Fruit fly (Drosophila melanogaster) whole organism, prepupa: Measurements from ENCODE around the gene CG9775.

Experiments
- CG10631 ChIP-seq: fragments of 200-800 bp; sonication (Bioruptor generic); optimal IDR thresholded peaks from 2 replicates; lab custom pipeline; 2016; ENCODE audit warnings: missing biosample characterization, missing genetic modification characterization
- CG10669 ChIP-seq: fragments of 200-800 bp; sonication (Bioruptor generic); optimal IDR thresholded peaks from 3 replicates; lab custom pipeline; 2018; ENCODE audit warnings: missing biosample characterization, mild to moderate bottlenecking, missing genetic modification characterization, moderate library complexity
- CG11294 ChIP-seq: fragments of 200-800 bp; sonication (Bioruptor generic); IDR thresholded peaks from 2 replicates; pipeline ENCODE4 v1.3.6; 2022; ENCODE audit warnings: missing biosample characterization, missing genetic modification characterization
- CG11902 ChIP-seq: fragments of 200-800 bp; sonication (Bioruptor generic); optimal IDR thresholded peaks from 3 replicates; lab custom pipeline; 2016; ENCODE audit warnings: missing biosample characterization, missing genetic modification characterization
- CG15336 ChIP-seq: fragments of 200-800 bp; sonication (Bioruptor generic); IDR thresholded peaks from 2 replicates; pipeline ENCODE4 v1.3.6; 2022; ENCODE audit warnings: missing biosample characterization, missing genetic modification characterization
- CG1621 ChIP-seq: fragments of 200-800 bp; sonication (Bioruptor generic); optimal IDR thresholded peaks from 3 replicates; lab custom pipeline; 2018; ENCODE audit warnings: missing biosample characterization, mild to moderate bottlenecking, missing genetic modification characterization
- CG16779 ChIP-seq: fragments of 200-800 bp; sonication (Bioruptor generic); optimal IDR thresholded peaks from 3 replicates; lab custom pipeline; 2017; ENCODE audit warnings: missing biosample characterization, mild to moderate bottlenecking, missing genetic modification characterization
- CG34406 ChIP-seq: fragments of 200-800 bp; sonication (Bioruptor generic); optimal IDR thresholded peaks from 3 replicates; lab custom pipeline; 2016; ENCODE audit warnings: missing biosample characterization, missing genetic modification characterization
- CG3919 ChIP-seq: fragments of 200-800 bp; sonication (Bioruptor generic); optimal IDR thresholded peaks from 3 replicates; lab custom pipeline; 2016; ENCODE audit warnings: missing biosample characterization, missing genetic modification characterization
- CG6163 ChIP-seq: fragments of 200-800 bp; sonication (Bioruptor generic); IDR thresholded peaks from 3 replicates; pipeline ENCODE4 v1.3.6; 2022; ENCODE audit warnings: missing biosample characterization, missing genetic modification characterization
- CG6276 ChIP-seq: fragments of 200-800 bp; sonication (Bioruptor generic); optimal IDR thresholded peaks from 2 replicates; lab custom pipeline; 2017; ENCODE audit warnings: missing biosample characterization, mild to moderate bottlenecking, missing genetic modification characterization
- CG6792 ChIP-seq: fragments of 200-800 bp; sonication (Bioruptor generic); optimal IDR thresholded peaks from 3 replicates; lab custom pipeline; 2016; ENCODE audit warnings: missing biosample characterization, missing genetic modification characterization
- CG6808 ChIP-seq: fragments of 200-800 bp; sonication (Bioruptor generic); optimal IDR thresholded peaks from 3 replicates; lab custom pipeline; 2017; ENCODE audit warnings: missing biosample characterization, missing genetic modification characterization, mild to moderate bottlenecking, moderate library complexity, missing genetic modification reagents
- CG7368 ChIP-seq: fragments of 200-800 bp; sonication (Bioruptor generic); optimal IDR thresholded peaks from 3 replicates; lab custom pipeline; 2016; ENCODE audit warnings: missing biosample characterization, missing genetic modification characterization
- CG8632 ChIP-seq: fragments of 200-800 bp; sonication (Bioruptor generic); optimal IDR thresholded peaks from 3 replicates; lab custom pipeline; 2016; ENCODE audit warnings: missing biosample characterization, missing genetic modification characterization
- CG9139 ChIP-seq: fragments of 200-800 bp; sonication (Bioruptor generic); optimal IDR thresholded peaks from 3 replicates; lab custom pipeline; 2017; ENCODE audit warnings: missing biosample characterization, mild to moderate bottlenecking, missing genetic modification characterization
- Eip75B ChIP-seq: fragments of 200-800 bp; sonication (Bioruptor generic); optimal IDR thresholded peaks from 3 replicates; lab custom pipeline; 2016; ENCODE audit warnings: missing biosample characterization, missing genetic modification characterization
- Eip78C ChIP-seq: fragments of 200-800 bp; sonication (Bioruptor generic); peaks from one replicate; lab custom pipeline; 2016; ENCODE audit warnings: missing biosample characterization, missing genetic modification characterization
- Eip93F ChIP-seq: fragments of 200-800 bp; sonication (Bioruptor generic); optimal IDR thresholded peaks from 2 replicates; lab custom pipeline; 2016; ENCODE audit warnings: missing biosample characterization, mild to moderate bottlenecking, missing genetic modification characterization
- Ets21C ChIP-seq: fragments of 200-800 bp; sonication (Bioruptor generic); optimal IDR thresholded peaks from 3 replicates; lab custom pipeline; 2016; ENCODE audit warnings: missing biosample characterization, missing genetic modification characterization
- Ets96B ChIP-seq: fragments of 200-800 bp; optimal IDR thresholded peaks from 2 replicates; lab custom pipeline; 2019; ENCODE audit warnings: missing biosample characterization, mild to moderate bottlenecking, missing genetic modification characterization, moderate library complexity
- Hr39 ChIP-seq: fragments of 200-800 bp; sonication (Bioruptor generic); optimal IDR thresholded peaks from 2 replicates; lab custom pipeline; 2016; ENCODE audit warnings: missing biosample characterization, missing genetic modification characterization
- Met ChIP-seq: fragments of 200-800 bp; sonication (Bioruptor generic); optimal IDR thresholded peaks from 3 replicates; lab custom pipeline; 2016; ENCODE audit warnings: missing biosample characterization, missing genetic modification characterization
- OdsH ChIP-seq: fragments of 200-800 bp; sonication (Bioruptor generic); optimal IDR thresholded peaks from 3 replicates; lab custom pipeline; 2016; ENCODE audit warnings: missing biosample characterization, missing genetic modification characterization
- Smox ChIP-seq: fragments of 200-800 bp; sonication (Bioruptor generic); optimal IDR thresholded peaks from 3 replicates; lab custom pipeline; 2016; ENCODE audit warnings: missing biosample characterization, missing genetic modification characterization
- Sox14 ChIP-seq: fragments of 200-800 bp; sonication (Bioruptor generic); optimal IDR thresholded peaks from 3 replicates; lab custom pipeline; 2016; ENCODE audit warnings: missing biosample characterization, missing genetic modification characterization
- achi ChIP-seq: fragments of 200-800 bp; sonication (Bioruptor generic); optimal IDR thresholded peaks from 3 replicates; lab custom pipeline; 2016; ENCODE audit warnings: missing biosample characterization, missing genetic modification characterization
- acj6 ChIP-seq: fragments of 200-800 bp; sonication (Bioruptor generic); optimal IDR thresholded peaks from 3 replicates; lab custom pipeline; 2016; ENCODE audit warnings: missing biosample characterization, missing genetic modification characterization
- cyc ChIP-seq: fragments of 200-800 bp; sonication (Bioruptor generic); optimal IDR thresholded peaks from 3 replicates; lab custom pipeline; 2016; ENCODE audit warnings: missing biosample characterization, missing genetic modification characterization
- dsx ChIP-seq: fragments of 200-800 bp; optimal IDR thresholded peaks from 3 replicates; lab custom pipeline; 2019; ENCODE audit warnings: missing biosample characterization, mild to moderate bottlenecking, missing genetic modification characterization, moderate library complexity; ENCODE audit not compliant: poor library complexity, severe bottlenecking
- eg ChIP-seq: fragments of 200-800 bp; sonication (Bioruptor generic); IDR thresholded peaks from 3 replicates; pipeline ENCODE4 v1.3.6; 2022; ENCODE audit warnings: missing biosample characterization, missing genetic modification characterization
- esn ChIP-seq: fragments of 200-800 bp; sonication (Bioruptor generic); optimal IDR thresholded peaks from 2 replicates; lab custom pipeline; 2016; ENCODE audit warnings: missing biosample characterization, mild to moderate bottlenecking, missing genetic modification characterization, moderate library complexity
- fd59A ChIP-seq: fragments of 200-800 bp; sonication (Bioruptor generic); optimal IDR thresholded peaks from 2 replicates; lab custom pipeline; 2017; ENCODE audit warnings: missing biosample characterization, mild to moderate bottlenecking, missing genetic modification characterization, missing genetic modification reagents
- fd85E ChIP-seq: fragments of 200-800 bp; sonication (Bioruptor generic); optimal IDR thresholded peaks from 3 replicates; lab custom pipeline; 2016; ENCODE audit warnings: missing biosample characterization, missing genetic modification characterization
- lz ChIP-seq: fragments of 200-800 bp; sonication (Bioruptor generic); optimal IDR thresholded peaks from 3 replicates; lab custom pipeline; 2016; ENCODE audit warnings: missing biosample characterization, missing genetic modification characterization
- pdm3 ChIP-seq: fragments of 200-800 bp; sonication (Bioruptor generic); optimal IDR thresholded peaks from 3 replicates; lab custom pipeline; 2016; ENCODE audit warnings: missing biosample characterization, missing genetic modification characterization
- salr ChIP-seq, 2 experiments: fragments of 200-800 bp; sonication (Bioruptor generic); optimal IDR thresholded peaks; 3 replicates each; lab custom pipeline; 2016 to 2018; ENCODE audit warnings: missing biosample characterization in 2 of 2, missing genetic modification characterization in 2 of 2, mild to moderate bottlenecking in 1 of 2
- spab ChIP-seq: fragments of 200-800 bp; sonication (Bioruptor generic); optimal IDR thresholded peaks from 2 replicates; lab custom pipeline; 2017; ENCODE audit warnings: missing biosample characterization, mild to moderate bottlenecking, missing genetic modification characterization, missing genetic modification reagents
- ss ChIP-seq, 2 experiments: fragments of 200-800 bp; sonication (Bioruptor generic); optimal IDR thresholded peaks; 2 replicates in 1 of 2; 3 replicates in 1 of 2; lab custom pipeline; 2017 to 2018; ENCODE audit warnings: mild to moderate bottlenecking in 2 of 2, missing biosample characterization in 2 of 2, missing genetic modification characterization in 2 of 2, moderate library complexity in 1 of 2
- svp ChIP-seq: fragments of 200-800 bp; sonication (Bioruptor generic); peaks from one replicate; lab custom pipeline; 2016; ENCODE audit warnings: missing biosample characterization, missing genetic modification characterization
- topi ChIP-seq: fragments of 200-800 bp; sonication (Bioruptor generic); optimal IDR thresholded peaks from 3 replicates; lab custom pipeline; 2016; ENCODE audit warnings: missing biosample characterization, missing genetic modification characterization
- vri ChIP-seq: fragments of 200-800 bp; sonication (Bioruptor generic); optimal IDR thresholded peaks from 3 replicates; lab custom pipeline; 2016; ENCODE audit warnings: missing biosample characterization, mild to moderate bottlenecking, missing genetic modification characterization

CG9775 gene

DNA sequence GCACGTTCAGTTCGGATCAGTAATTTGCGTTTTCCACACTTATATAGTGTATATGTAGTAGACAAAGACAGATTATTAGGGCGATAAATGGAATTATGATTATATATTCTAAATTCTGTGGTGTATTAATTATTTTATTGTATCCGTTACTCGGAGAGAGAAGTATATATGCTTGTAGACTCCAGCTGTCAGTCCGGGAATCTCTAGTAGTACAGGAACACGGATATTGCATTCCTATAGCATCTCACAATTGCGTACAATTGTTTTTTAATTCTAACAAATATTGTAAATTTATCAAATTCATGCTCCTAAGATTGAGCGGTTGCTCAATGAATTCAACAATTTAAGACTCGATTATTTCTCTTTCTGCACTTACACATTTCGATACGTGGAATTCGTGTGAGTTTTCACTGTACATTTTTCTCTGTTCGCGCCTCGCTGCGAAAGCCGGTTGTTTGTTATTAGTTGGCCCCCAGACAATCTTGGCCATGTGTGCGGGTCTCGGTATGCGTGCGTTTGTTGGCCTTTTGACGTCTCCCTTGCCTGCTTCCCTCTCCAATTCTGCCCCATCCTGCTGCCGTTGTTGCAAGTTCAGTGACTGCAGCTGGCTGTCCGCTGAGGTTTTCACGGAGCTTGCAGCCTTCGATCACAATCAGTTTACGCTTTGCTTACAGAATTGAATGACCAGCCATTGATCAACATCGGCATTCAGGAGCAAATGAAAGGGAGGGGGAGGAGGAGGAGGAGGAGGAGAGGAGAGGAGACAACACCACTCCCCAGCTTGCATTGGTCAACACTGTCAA lies 26.0 kb upstream of the CG9775 start (continued):
- peak; percentile 55 for TF ChIP-seq CG6808 (GFP tag; lab: Kevin White, UChicago)
- TF ChIP-seq eg (GFP tag; lab: Robert Waterston, UW) = 0 out of 3 replicates have a peak, but pooled peaks have one; percentile 21
- no peak for TF ChIP-seq Eip93F (GFP tag; lab: Kevin White, UChicago)
- peak; percentile 72 for TF ChIP-seq lz (GFP tag; lab: Kevin White, UChicago)
- TF ChIP-seq OdsH = peak; percentile 65
- peak; percentile 61 for TF ChIP-seq achi
- TF ChIP-seq Ets21C = peak; percentile 57
- TF ChIP-seq ss (GFP tag; optimal IDR thresholded peaks at IDR 0.05; lab: Kevin White, UChicago) = no peak
- peak; percentile 76 for TF ChIP-seq topi (GFP tag; lab: Kevin White, UChicago)
- TF ChIP-seq Hr39 (GFP tag; lab: Kevin White, UChicago) = peak; percentile 59
- TF ChIP-seq spab (GFP tag; lab: Kevin White, UChicago) = peak; percentile 49
- peak; percentile 64 for TF ChIP-seq pdm3 (GFP tag; lab: Kevin White, UChicago)
- no peak for TF ChIP-seq dsx (GFP tag; lab: Kevin White, UChicago)
- TF ChIP-seq esn (GFP tag; lab: Kevin White, UChicago) = peak; percentile 86
- TF ChIP-seq CG1621 = no peak
- no peak for TF ChIP-seq CG16779 (tag; lab: Kevin White, UChicago)
- TF ChIP-seq salr (GFP tag; optimal IDR thresholded peaks at IDR 0.05; lab: Kevin White, UChicago) = peak in 1 of 2 experiments; percentile 90
- peak; percentile 62 for TF ChIP-seq CG3919
- peak; percentile 74 for TF ChIP-seq Smox
- TF ChIP-seq Eip75B (GFP tag; lab: Kevin White, UChicago) = peak; percentile 66
- no peak for TF ChIP-seq CG11294 (GFP tag; lab: Robert Waterston, UW)
- TF ChIP-seq CG10669 (GFP tag; lab: Kevin White, UChicago) = no peak
- TF ChIP-seq vri (GFP tag; lab: Kevin White, UChicago) = no peak
- peak; percentile 66 for TF ChIP-seq acj6
- TF ChIP-seq fd85E (GFP tag; lab: Kevin White, UChicago) = no peak
- no peak for TF ChIP-seq CG8632
- TF ChIP-seq CG9139 = no peak
- TF ChIP-seq CG34406 (GFP tag; lab: Kevin White, UChicago) = peak; percentile 54
- peak; percentile 94 for TF ChIP-seq Eip78C (GFP tag; lab: Kevin White, UChicago)
- TF ChIP-seq CG6276 = peak; percentile 65
- TF ChIP-seq Ets96B (tag; lab: Kevin White, UChicago) = peak; percentile 31
- peak; percentile 91 for TF ChIP-seq svp (GFP tag; lab: Kevin White, UChicago)
- TF ChIP-seq Met (GFP tag; lab: Kevin White, UChicago) = peak; percentile 76
- TF ChIP-seq cyc = peak; percentile 66
- TF ChIP-seq CG7368 (GFP tag; lab: Kevin White, UChicago) = no peak
- TF ChIP-seq CG6792 (GFP tag; lab: Kevin White, UChicago) = peak; percentile 3
- TF ChIP-seq CG11902 = peak; percentile 32
- peak; percentile 61 for TF ChIP-seq CG10631 (GFP tag; lab: Kevin White, UChicago)
- TF ChIP-seq Sox14 = peak; percentile 62
- no peak; the same call in 1 of the 2 replicates for TF ChIP-seq CG15336 (GFP tag; lab: Robert Waterston, UW)
- TF ChIP-seq CG6163 = no peak
- TF ChIP-seq fd59A = peak; percentile 25
